Worm (Caenorhabditis elegans) whole organism, dauer: ENCODE measurements around the gene frpr-10.
"Not testable (repeated sequence)": the region's sequence is repeated elsewhere in the genome, so short reads cannot be mapped to it uniquely, and the experiment has no call there.

Source experiments
- unc-62 ChIP-seq: sonication (generic microtip); optimal IDR thresholded peaks from 2 replicates; lab custom pipeline; 2017; ENCODE audit warnings: missing biosample characterization, missing genetic modification reagents, missing genetic modification characterization

Gene frpr-10

DNA sequence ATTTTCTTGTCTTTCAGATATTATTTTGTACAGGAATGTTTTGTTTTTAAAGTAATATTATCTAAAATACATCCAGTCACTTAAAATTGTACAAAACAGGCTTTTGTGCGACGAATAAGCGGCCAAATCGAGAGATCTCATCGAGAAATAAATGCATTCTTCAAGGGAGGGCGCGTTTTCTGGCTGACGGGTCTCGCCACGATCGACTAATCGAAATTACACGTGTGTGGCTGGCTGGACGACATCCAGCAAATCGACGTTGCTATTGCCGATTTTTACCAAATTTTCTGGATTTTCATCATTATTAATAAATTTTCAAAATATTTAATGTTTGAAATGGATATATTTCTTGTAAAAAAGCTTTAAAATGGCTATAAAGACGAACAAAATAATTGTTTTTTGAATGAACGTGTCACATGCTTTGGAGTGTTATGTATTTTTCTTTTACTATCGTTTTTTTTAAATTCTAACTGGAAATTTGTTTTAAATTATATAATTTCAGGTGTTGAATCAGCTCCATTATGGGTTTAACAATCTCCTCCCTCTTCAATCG is 24.5 kb downstream of the frpr-10 start, which contains the start of gene arf-5:
Gene arf-5, plus strand, starts transcription at position 503 of the 553 bp plus-strand sequence.
- no peak for TF ChIP-seq unc-62

DNA sequence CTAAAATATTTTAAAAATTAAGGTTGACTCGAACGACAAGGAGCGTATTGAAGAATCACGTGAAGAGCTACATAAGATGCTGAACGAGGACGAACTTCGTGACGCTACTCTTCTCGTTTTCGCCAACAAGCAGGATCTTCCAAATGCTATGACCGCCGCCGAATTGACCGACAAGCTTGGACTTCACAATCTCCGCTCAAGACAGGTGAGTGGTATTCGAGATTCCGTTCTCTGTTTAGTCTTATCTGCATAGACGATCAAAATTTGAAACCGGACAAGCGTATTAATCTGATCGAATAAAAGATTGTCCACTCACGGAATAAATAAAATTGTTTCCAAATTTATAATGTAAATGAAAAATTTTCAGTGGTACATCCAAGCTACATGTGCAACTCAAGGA is 25.4 kb downstream of the frpr-10 start:
- TF ChIP-seq unc-62, result no peak

DNA sequence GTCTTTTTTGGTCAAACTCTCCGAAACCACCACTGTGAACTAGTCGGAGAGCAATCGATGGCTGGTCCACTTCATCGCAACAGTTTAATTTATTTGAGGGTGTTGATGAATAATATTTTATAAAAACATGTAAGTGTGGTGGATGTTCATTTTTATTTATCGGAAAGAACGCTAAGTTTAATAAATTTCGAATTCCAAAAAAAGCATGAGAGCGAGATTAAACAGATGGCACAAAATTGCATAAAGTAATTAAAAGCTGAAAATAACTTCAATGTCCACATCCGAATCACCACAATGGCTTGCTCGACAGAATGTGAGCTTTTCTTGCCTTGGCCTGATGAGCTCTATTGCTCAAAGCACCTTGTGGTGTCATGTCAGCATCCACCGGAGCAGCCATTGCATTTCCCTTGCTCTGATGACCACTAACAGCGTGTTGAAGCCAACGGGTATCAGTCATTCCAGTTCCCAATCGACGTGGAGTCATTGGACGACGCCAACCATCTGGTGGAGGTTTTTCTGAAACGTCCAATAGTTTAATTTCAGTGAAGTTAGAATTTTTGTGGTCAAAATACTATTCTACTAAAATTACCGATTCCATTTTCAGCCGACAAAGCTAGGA is 26.2 kb downstream of the frpr-10 start:
- TF ChIP-seq unc-62, result no peak

DNA sequence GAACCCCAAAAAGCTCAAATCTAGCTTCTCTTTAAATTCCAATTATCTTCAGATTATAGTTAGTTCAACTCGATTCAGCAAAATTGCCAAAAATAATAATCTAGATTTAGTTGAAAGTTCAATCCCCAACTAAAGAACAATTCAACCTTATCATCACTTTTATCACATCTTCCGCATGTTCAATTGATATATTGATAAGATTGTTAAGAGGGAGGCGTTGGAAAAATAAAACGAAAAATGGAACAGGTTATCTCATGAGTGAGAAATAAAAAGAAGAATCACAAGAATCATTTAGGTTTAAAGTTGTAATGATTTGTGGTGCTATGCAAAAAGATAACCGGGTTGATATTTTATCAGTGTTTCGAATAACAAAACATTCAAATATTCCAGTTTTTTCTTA is 28.1 kb downstream of the frpr-10 start:
- TF ChIP-seq unc-62, result no peak

DNA sequence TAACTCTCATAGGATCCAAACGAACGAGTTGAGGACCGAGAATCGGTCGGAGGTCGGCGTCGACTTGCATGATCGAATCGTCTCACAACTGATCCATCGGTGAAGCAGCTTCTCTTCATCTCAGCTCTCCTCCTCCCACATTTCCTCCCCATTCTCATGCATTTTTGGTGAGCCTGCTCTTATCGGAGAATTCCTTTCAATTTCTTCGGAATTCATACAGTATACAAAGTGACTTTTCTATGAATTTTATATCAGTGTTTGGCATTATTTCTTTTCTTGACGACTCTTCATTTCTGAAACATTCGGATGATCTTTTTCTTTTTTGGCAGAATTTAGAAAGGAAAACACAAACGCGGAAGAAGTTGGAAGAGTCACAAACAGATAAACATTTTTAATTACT is 29.5 kb downstream of the frpr-10 start, which contains the start of gene mec-17:
Gene mec-17, minus strand, starts transcription at position 101 of the 400 bp plus-strand sequence.
- TF ChIP-seq unc-62, result no peak

DNA sequence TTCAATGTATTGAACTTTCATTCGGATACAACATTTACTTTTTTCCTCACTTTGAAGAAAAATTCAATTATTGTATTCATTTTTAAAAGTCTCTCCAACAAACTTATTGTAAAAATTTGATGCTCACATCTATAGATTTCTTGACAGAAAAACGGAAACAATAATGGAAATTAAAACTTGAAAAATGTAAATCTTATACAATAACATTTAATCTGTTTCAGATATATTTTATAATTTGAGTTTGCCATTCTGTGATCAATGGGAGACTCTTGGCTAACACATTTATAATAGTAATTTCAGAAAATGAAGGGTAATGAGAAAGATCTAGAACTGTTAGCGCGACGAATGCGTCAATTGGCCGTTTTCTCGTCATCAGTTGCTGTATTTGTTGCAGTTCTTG is 30.8 kb downstream of the frpr-10 start, which contains the start of gene col-115:
Gene col-115, plus strand, starts transcription at position 301 of the 400 bp plus-strand sequence.
- no peak for TF ChIP-seq unc-62

DNA sequence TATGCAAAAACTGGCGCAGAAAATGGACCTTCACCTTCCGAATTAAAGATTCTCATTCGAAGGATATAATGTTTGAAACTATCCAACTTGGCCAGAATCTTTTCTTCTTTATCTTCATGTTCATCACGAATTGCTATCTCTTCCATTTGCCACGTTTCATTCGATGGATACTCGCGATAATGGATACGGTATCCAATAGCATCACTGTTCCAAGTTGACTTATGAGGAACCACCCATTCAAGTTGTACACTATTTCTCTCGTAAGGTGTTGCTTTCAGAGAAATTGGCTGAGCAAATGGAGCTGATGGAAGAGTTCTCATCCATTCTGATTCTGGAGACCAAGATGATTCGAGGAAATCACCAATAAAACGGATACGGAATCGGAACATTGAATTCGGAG is 37.1 kb downstream of the frpr-10 start:
- TF ChIP-seq unc-62, result no peak

DNA sequence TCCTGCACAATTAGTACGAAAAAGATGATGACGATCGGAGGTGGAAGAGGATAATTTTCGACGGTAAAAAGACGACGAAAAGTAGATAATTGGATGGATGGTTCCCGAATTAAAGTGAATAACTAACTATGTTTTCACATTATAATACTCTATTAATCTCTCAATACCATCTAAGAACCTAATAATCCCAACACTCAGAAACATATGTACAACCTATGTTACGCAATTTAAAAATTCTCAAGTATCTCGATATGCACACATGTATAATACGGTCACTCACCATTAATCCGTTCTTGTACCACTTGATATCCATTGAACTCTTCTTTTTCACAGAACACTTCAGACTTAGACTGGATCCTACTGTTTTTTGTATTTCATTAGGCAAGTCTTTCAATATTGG is 43.2 kb downstream of the frpr-10 start:
- no peak for TF ChIP-seq unc-62

DNA sequence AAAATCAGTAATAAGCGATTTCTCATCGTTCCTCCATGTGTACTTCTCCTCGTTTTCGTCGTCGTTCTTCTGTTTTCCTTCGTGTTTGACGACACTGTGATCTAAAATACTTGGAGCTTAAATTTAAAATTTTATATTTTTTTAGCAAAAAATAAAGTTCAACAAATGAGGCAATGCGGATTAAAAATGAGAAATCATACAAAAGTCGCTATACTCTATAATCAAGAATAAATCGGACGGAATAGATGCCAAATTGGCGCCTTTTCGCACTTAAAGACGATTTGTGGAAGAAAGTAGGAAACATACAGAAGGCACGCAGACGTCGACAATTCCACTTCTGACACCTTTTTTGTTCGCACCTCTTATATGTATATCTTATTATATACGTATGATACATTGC is 46.4 kb downstream of the frpr-10 start, which contains the start of gene rig-4:
Gene rig-4, minus strand, starts transcription at position 101 of the 400 bp plus-strand sequence.
- no peak for TF ChIP-seq unc-62

DNA sequence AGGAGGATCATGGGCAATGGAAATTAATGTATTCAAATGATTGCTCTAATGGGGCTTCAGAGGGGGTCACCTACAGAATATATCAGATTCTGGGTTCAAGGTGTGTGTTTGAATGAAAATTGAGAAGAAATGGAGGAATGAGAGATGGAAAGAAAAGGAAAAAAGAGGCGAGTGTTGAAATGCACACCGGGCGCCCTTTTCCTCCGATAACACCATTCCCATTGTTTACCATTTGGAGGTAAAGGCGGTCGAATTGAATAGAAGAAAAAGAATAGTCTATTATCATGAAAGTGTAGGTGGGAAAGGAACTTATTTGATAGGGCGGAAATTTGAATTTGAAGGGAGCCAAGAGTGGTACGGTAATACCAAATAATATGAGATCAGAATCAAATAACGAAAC is 47.8 kb downstream of the frpr-10 start:
- TF ChIP-seq unc-62, result no peak

DNA sequence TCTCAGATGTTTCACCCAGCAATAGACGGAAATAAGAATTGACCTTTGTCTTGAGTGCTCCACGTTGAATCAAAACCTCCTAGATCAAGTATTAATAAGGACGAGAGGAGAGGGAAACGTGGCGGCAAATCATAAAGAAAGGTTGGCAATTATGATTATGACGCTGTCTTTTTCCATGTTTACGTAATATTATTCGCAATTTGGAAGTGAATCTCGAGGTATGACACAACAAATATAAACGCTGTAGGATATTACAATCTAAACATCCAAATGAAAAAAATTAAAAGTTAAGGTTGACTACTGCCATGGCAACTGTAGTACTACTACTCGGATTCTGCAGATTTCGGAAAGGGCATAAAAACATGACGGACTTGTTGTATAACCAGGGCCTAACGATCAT is 48.6 kb downstream of the frpr-10 start:
- TF ChIP-seq unc-62, result no peak

DNA sequence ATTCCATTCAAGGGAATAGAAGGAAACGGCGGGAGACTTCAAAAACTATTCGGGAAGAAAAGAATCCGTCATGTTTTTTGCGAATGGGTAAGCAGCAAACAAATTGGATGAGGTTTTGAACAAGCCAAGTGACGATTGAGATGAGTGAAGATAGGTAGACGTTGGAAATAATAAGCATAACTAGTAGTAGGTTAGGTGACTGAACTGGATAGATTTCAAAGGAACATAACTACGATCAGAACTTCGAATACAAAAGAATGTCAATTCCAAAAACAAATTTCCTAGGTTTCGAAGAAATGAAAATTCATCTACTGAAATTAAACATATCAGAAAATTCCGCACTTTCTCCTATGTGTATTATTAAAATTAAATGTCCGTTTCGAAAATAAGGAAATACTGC is 49.9 kb downstream of the frpr-10 start:
- TF ChIP-seq unc-62, result no peak

DNA sequence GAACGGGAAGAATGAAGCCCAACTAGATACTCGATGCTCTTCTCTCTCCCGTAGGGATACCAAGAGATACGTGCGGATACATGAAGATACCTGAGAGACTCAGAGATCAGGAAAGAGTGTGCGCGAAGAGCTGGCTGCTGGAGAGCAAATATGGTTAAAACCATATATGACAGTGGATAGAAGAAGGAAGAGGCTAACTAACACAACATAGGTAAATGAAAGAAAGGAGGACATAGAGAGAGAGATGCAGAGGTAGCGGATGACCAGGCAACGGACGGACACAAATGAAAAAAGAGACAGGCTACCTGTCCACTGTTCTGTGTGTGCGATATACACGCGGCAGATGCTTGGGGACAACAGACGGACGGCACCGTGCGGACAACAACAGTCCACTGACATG is 50.5 kb downstream of the frpr-10 start:
- TF ChIP-seq unc-62, result no peak

DNA sequence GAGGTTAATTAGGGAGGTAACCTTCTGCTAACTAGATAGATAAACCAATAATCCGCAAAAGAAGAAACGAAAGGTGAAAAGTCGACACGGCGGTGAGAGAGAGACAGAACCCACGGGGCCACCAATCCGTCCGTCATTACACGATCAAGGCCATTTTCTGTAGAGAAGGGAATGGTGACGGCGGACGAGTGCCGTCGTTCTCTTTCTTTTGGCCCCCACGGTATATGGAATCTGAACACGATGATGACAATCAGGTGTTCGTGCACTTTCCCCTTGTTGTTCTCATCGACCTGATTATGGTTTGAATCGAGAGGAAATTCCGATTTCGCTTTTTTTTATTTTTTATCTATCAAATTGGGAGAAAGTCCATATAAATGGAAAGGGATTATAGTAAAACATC is 51.8 kb downstream of the frpr-10 start:
- TF ChIP-seq unc-62, result no peak

DNA sequence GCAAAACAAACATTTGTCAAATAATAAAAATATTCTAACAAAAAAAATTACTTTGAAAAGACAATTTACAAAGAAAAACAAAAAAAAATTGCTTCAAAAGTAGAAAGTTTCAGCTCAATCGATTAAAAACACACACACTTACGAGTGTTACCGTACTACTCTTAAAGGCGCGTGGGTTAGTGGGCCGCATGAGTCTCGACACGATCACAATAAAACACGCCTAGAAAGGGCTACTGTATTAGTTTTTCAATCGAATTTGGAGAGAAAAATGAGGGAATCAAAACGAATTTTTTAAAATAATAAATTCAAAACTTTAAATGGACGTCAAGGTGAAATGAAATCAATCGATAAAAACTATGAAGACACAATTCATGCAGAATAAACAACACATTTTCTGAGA is 52.9 kb downstream of the frpr-10 start:
- no peak for TF ChIP-seq unc-62

DNA sequence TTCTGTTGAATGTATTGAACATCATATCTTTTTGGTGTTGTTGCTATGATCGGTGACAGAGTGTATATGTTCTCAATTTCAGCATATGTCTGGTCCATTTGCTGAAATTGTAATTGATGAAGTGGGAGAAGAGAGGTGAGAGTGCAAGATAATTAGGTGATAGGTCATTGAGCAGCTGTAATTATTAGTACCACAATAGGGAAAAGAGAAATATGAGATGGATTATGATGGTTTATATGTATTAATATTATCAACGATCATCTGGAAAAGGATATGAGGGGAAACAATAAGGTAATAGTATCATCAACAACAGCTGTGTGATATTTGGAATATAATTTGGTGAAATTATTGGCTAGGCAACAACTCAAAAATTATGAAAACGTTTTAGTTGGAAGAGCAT is 54.7 kb downstream of the frpr-10 start, which contains the start of gene Y42H9B.3:
Gene Y42H9B.3, minus strand, starts transcription at position 101 of the 400 bp plus-strand sequence.
- TF ChIP-seq unc-62, result no peak

DNA sequence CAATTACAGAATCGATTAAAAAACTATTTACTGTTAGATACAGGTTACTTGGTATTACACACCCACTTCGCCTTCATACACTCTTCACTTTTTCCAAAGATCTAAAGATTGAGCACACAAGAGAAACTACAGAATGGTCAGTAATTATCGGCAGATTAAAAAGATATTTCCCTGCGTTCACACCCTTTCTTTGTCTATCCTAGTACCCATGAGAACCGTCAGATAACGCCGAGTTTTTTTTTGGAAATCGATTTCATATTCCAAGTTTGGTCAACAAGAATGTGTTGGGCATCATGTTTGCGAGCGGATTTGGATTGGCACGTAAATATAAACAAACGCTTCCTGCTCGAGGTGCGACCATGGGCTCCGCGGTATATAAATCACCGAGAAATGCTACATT is 56.2 kb downstream of the frpr-10 start, which contains the start of gene C26B2.8:
Gene C26B2.8, plus strand, starts transcription at position 301 of the 400 bp plus-strand sequence.
- TF ChIP-seq unc-62, result no peak

DNA sequence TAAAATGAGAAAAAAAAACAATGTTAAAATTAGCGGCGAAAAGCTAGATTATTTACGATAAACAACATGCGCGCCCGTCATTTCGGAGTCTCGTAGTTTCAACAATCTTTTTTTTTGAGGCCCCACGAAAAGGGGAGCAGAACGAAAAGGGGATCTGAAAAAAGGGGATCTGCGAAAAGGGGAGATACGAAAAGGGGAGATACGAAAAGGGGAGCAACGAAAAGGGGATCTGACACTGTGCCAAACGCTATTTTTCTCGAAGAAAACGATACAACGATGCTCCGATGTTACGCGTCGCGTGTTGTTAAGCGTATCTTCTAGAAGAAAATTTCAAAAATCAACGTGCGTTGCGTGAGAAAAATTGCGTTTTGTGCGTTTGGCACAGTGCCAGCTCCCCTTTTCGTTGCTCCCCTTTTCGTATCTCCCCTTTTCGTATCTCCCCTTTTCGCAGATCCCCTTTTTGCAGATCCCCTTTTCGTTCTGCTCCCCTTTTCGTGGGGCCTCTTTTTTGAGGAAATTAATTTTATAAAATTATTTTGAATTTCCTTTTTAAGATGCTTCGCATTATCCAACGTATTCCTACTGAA is 58.2 kb downstream of the frpr-10 start, which contains the start of gene C26B2.7:
Gene C26B2.7, plus strand, starts transcription at position 549 of the 587 bp plus-strand sequence.
- TF ChIP-seq unc-62, result not testable (repeated sequence)
